Worm (Caenorhabditis elegans) whole organism, L4 larva: ENCODE measurements around the gene F48E8.3.

Experiments
- D1046.2 ChIP-seq: fragments of 200-800 bp; sonication (Bioruptor generic); IDR thresholded peaks from 2 replicates; pipeline ENCODE4 v1.3.6; 2022; ENCODE audit warnings: missing genetic modification characterization, missing compliant biosample characterization
- F10B5.3 ChIP-seq: sonication (generic microtip); optimal IDR thresholded peaks from 2 replicates; lab custom pipeline; 2016; ENCODE audit warnings: mild to moderate bottlenecking, missing genetic modification characterization, missing compliant biosample characterization
- F49E8.2 ChIP-seq: sonication (generic microtip); optimal IDR thresholded peaks from 2 replicates; lab custom pipeline; 2016; ENCODE audit warnings: missing compliant biosample characterization, mild to moderate bottlenecking, missing genetic modification characterization, borderline replicate concordance
- Y105C5A.15 ChIP-seq: fragments of 200-800 bp; sonication (Bioruptor generic); IDR thresholded peaks from 2 replicates; pipeline ENCODE4 v1.3.6; 2022; ENCODE audit warnings: missing genetic modification characterization, missing compliant biosample characterization
- Y48G9A.11 ChIP-seq: fragments of 200-800 bp; sonication (Bioruptor generic); IDR thresholded peaks from 2 replicates; pipeline ENCODE4 v1.3.6; 2022; ENCODE audit warnings: missing genetic modification reagents, missing genetic modification characterization, missing compliant biosample characterization
- ZK337.2 ChIP-seq: fragments of 200-800 bp; sonication (Bioruptor generic); IDR thresholded peaks from 2 replicates; pipeline ENCODE4 v1.3.6; 2022; ENCODE audit warnings: missing genetic modification reagents, missing genetic modification characterization, missing compliant biosample characterization
- dmd-9 ChIP-seq: fragments of 200-800 bp; sonication (Bioruptor generic); IDR thresholded peaks from 2 replicates; pipeline ENCODE4 v1.3.6; 2022; ENCODE audit warnings: missing genetic modification reagents, missing genetic modification characterization, missing compliant biosample characterization
- dve-1 ChIP-seq: sonication (generic microtip); optimal IDR thresholded peaks from 2 replicates; lab custom pipeline; 2017; ENCODE audit warnings: antibody characterized with exemption, mild to moderate bottlenecking, missing genetic modification characterization, missing compliant biosample characterization; ENCODE audit not compliant: insufficient read depth
- egl-27 ChIP-seq: sonication (generic microtip); optimal IDR thresholded peaks from 3 replicates; lab custom pipeline; 2017; ENCODE audit warnings: missing biosample characterization, missing genetic modification reagents, missing genetic modification characterization
- hif-1 ChIP-seq, 2 experiments: sonication (generic microtip); optimal IDR thresholded peaks; 2 replicates each; lab custom pipeline; 2016 to 2017; ENCODE audit warnings: missing compliant biosample characterization in 2 of 2, missing genetic modification characterization in 2 of 2, missing genetic modification reagents in 2 of 2, missing genotype in 2 of 2, mild to moderate bottlenecking in 1 of 2
- hlh-11 ChIP-seq: fragments of 200-800 bp; sonication (Bioruptor generic); optimal IDR thresholded peaks from 2 replicates; lab custom pipeline; 2018; ENCODE audit warnings: mild to moderate bottlenecking, missing genetic modification characterization, missing compliant biosample characterization
- lin-29 ChIP-seq: fragments of 200-800 bp; sonication (Bioruptor generic); IDR thresholded peaks from 2 replicates; pipeline ENCODE4 v1.3.6; 2022; ENCODE audit warnings: missing genetic modification reagents, missing genetic modification characterization, missing compliant biosample characterization
- madf-9 ChIP-seq: fragments of 200-800 bp; sonication (Bioruptor generic); conservative IDR thresholded peaks from 2 replicates; pipeline ENCODE4 v1.3.6; 2022; ENCODE audit warnings: missing genetic modification reagents, missing genetic modification characterization, missing compliant biosample characterization
- mdt-29 ChIP-seq: fragments of 200-800 bp; sonication (Bioruptor generic); IDR thresholded peaks from 2 replicates; pipeline ENCODE4 v1.3.6; 2022; ENCODE audit warnings: missing genetic modification reagents, missing genetic modification characterization, missing compliant biosample characterization
- nhr-237 ChIP-seq: sonication (generic microtip); optimal IDR thresholded peaks from 2 replicates; lab custom pipeline; 2017; ENCODE audit warnings: missing biosample characterization, missing genetic modification characterization
- nhr-41 ChIP-seq: fragments of 200-800 bp; sonication (Bioruptor generic); IDR thresholded peaks from 2 replicates; pipeline ENCODE4 v1.3.6; 2022; ENCODE audit warnings: missing genetic modification reagents, missing genetic modification characterization, missing compliant biosample characterization
- rbr-2 ChIP-seq: sonication (generic microtip); optimal IDR thresholded peaks from 2 replicates; lab custom pipeline; 2016; ENCODE audit warnings: missing genotype, missing genetic modification characterization, missing compliant biosample characterization
- set-16 ChIP-seq: fragments of 200-800 bp; sonication (Bioruptor generic); IDR thresholded peaks from 2 replicates; pipeline ENCODE4 v1.3.6; 2022; ENCODE audit warnings: missing genetic modification reagents, missing genetic modification characterization, missing compliant biosample characterization
- skn-1 ChIP-seq: fragments of 150-350 bp; optimal IDR thresholded peaks from 2 replicates; lab custom pipeline; 2014; ENCODE audit warnings: missing biosample characterization, missing genetic modification characterization
- snpc-1.2 ChIP-seq: fragments of 200-800 bp; sonication (Bioruptor generic); IDR thresholded peaks from 2 replicates; pipeline ENCODE4 v1.3.6; 2022; ENCODE audit warnings: missing genetic modification reagents, missing genetic modification characterization, missing compliant biosample characterization
- spr-1 ChIP-seq: sonication (generic microtip); optimal IDR thresholded peaks from 2 replicates; lab custom pipeline; 2016; ENCODE audit warnings: mild to moderate bottlenecking, missing genetic modification characterization, missing compliant biosample characterization
- unc-62 ChIP-seq, 3 experiments: fragments of 150-350 bp in 1 of 3; sonication (generic microtip); optimal IDR thresholded peaks in 2 of 3; peaks in 1 of 3; 1 replicate in 1 of 3; 2 replicates in 2 of 3; lab custom pipeline; 2014 to 2017; ENCODE audit warnings: missing biosample characterization in 3 of 3, missing genetic modification characterization in 3 of 3, missing genetic modification reagents in 3 of 3, missing genotype in 1 of 3
- vab-7 ChIP-seq: fragments of 200-800 bp; sonication (Bioruptor generic); IDR thresholded peaks from 2 replicates; pipeline ENCODE4 v1.3.6; 2022; ENCODE audit warnings: missing genetic modification reagents, missing genetic modification characterization, missing compliant biosample characterization

Gene F48E8.3

ce11 chrIII:5506936-5507335, 45.8 kb downstream of the F48E8.3 start:
- TF ChIP-seq hif-1 (tag; optimal IDR thresholded peaks at IDR 0.05; lab: Kevin White, UChicago) (no peak), nhr-237 (tag; lab: Kevin White, UChicago) (no peak), rbr-2 (no peak), dmd-9 (GFP tag; lab: Robert Waterston, UW) (no peak), snpc-1.2 (no peak), F10B5.3 (tag; lab: Kevin White, UChicago) (no peak), set-16 (no peak), F49E8.2 (tag; lab: Kevin White, UChicago) (no peak)

- TF ChIP-seq snpc-1.2 = no peak
- TF ChIP-seq hlh-11 (tag; lab: Kevin White, UChicago) = no peak
- TF ChIP-seq nhr-41 = no peak
- no peak for TF ChIP-seq Y105C5A.15
- no peak for TF ChIP-seq egl-27 (tag; lab: Kevin White, UChicago)
- TF ChIP-seq dmd-9 (GFP tag; lab: Robert Waterston, UW) = no peak
- no peak for TF ChIP-seq lin-29 (GFP tag; lab: Robert Waterston, UW)
- TF ChIP-seq unc-62 (GFP tag; optimal IDR thresholded peaks at IDR 0.05 in 1 of 2; lab: Kevin White, UChicago) = peak in 1 of 2 experiments; percentile 63
- TF ChIP-seq unc-62 (tag; optimal IDR thresholded peaks at IDR 0.05; lab: Kevin White, UChicago) = no peak
- TF ChIP-seq Y48G9A.11 (GFP tag; lab: Robert Waterston, UW) = no peak
Observed at ce11 chrIII:5508669-5509068, 47.5 kb downstream of the F48E8.3 start, which contains the start of gene D1044.7. Gene D1044.7 (minus strand): TSS chrIII:5508769.

ce11 chrIII:5512502-5512901, 51.3 kb downstream of the F48E8.3 start, which contains the start of gene pqn-25:
Gene pqn-25 (minus strand): TSS chrIII:5512602.
- no peak for TF ChIP-seq spr-1
- no peak for TF ChIP-seq D1046.2
- TF ChIP-seq rbr-2 = no peak
- no peak for TF ChIP-seq skn-1 (tag; lab: Kevin White, UChicago)
- TF ChIP-seq mdt-29 (GFP tag; lab: Robert Waterston, UW) = no peak
- TF ChIP-seq dve-1 (tag; lab: Kevin White, UChicago) = no peak
- no peak for TF ChIP-seq vab-7
- no peak for TF ChIP-seq madf-9 (GFP tag; lab: Robert Waterston, UW)
- no peak for TF ChIP-seq ZK337.2 (GFP tag; lab: Robert Waterston, UW)
- TF ChIP-seq, all 104 proteins: peak for 0
